Worm (Caenorhabditis elegans): ENCODE results near the gene T05A10.6.

DNA sequence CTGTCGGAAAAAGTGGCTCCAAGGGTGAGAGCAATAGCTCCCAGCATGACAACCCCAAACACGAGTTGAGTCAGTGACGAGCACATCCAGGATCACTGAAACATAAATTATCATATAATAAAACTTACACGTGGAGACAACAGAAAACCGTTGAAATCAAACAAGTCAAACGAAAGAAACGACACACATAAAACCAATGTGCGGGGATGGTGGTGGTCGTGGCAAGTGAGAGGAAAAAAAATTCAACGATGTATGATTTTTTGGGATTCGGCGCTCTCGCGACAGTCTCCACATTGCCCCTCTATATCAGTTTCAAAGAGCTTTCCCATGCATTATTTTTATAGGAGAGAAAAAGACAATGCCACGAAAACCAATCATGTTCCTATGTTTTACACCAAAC is 10.7 kb downstream of the T05A10.6 start, which contains the start of gene clc-4:
- TF ChIP-seq ceh-13 (GFP tag; optimal IDR thresholded peaks at IDR 0.05) (no peak), tbx-11 (GFP tag; IDR thresholded peaks at IDR 0.05) (no peak), ama-1 (optimal IDR thresholded peaks at IDR 0.05) (no peak)

Data from whole organism, early embryonic.